Fruit fly (Drosophila melanogaster): ENCODE data around the gene wts.

wts gene

DNA sequence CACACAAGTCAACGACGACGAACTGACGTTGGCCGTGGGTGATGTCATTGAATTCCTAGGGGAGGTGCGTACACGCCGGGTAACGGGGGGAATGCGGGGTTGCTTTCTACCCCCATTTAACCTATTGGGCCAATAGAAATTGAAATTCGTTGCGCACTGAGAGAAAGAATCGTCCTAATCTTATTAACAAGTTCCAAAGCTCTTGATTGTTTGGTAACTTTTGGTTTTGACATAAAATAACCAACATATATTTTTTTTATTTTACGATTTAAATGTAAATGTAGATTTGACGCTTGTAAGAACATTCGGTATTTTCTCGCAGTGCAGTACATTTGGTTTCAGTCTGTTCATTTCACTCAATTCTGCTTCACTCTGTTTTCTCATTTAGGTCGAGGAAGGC is 10.8 kb upstream of the wts start (continued):
- no peak for TF ChIP-seq CG7963 (GFP tag; IDR thresholded peaks at IDR 0.05; ENCODE audit: partially characterized antibody)
- TF ChIP-seq h (optimal IDR thresholded peaks at IDR 0.05) = no peak
- peak; percentile 48; the same call in 1 of the 3 replicates for TF ChIP-seq gce (GFP tag; IDR thresholded peaks at IDR 0.05)
- TF ChIP-seq chm (GFP tag; IDR thresholded peaks at IDR 0.05) = peak; percentile 69
- TF ChIP-seq gcm (GFP tag; optimal IDR thresholded peaks at IDR 0.05) = peak; percentile 89
- peak; percentile 10; the same call in 1 of the 2 replicates for TF ChIP-seq CG43689 (GFP tag; IDR thresholded peaks at IDR 0.05)
- peak; percentile 67 for TF ChIP-seq HLH3B (GFP tag; IDR thresholded peaks at IDR 0.05)
- no peak for TF ChIP-seq CG7271 (tag; optimal IDR thresholded peaks at IDR 0.05)
- peak; percentile 56 for TF ChIP-seq CG4328 (GFP tag; optimal IDR thresholded peaks at IDR 0.05)
- 0 out of 2 replicates have a peak, but pooled peaks have one; percentile 22 for TF ChIP-seq ro (GFP tag; IDR thresholded peaks at IDR 0.05)
- TF ChIP-seq CG15269 (tag; optimal IDR thresholded peaks at IDR 0.05) = peak; percentile 88
- TF ChIP-seq B-H1 (GFP tag; IDR thresholded peaks at IDR 0.05) = peak; percentile 74; the same call in 2 of the 3 replicates
- peak; percentile 91 for TF ChIP-seq az2 (GFP tag; optimal IDR thresholded peaks at IDR 0.05)
- TF ChIP-seq CG17385 (GFP tag; optimal IDR thresholded peaks at IDR 0.05) = peak; percentile 86
- peak; percentile 80 for TF ChIP-seq CG10209 (GFP tag; optimal IDR thresholded peaks at IDR 0.05)
- TF ChIP-seq tap (tag; optimal IDR thresholded peaks at IDR 0.05) = peak; percentile 84
- peak; percentile 70 for TF ChIP-seq Bdp1 (GFP tag; optimal IDR thresholded peaks at IDR 0.05)
- peak; percentile 74 for TF ChIP-seq pho (GFP tag; optimal IDR thresholded peaks at IDR 0.05)
- peak; percentile 64 for TF ChIP-seq CG13123 (GFP tag; optimal IDR thresholded peaks at IDR 0.05)
- no peak for TF ChIP-seq Dfd (GFP tag; optimal IDR thresholded peaks at IDR 0.05)
- 0 out of 2 replicates have a peak, but pooled peaks have one; percentile 14 for TF ChIP-seq Drgx (GFP tag; IDR thresholded peaks at IDR 0.05)
- peak; percentile 91 for TF ChIP-seq Sox102F (GFP tag; optimal IDR thresholded peaks at IDR 0.05)
- peak; percentile 83 for TF ChIP-seq HHEX (GFP tag; optimal IDR thresholded peaks at IDR 0.05)
- TF ChIP-seq Fer1 (GFP tag; optimal IDR thresholded peaks at IDR 0.05) = peak; percentile 80
- TF ChIP-seq CG18764 (GFP tag; optimal IDR thresholded peaks at IDR 0.05) = peak; percentile 70
- peak; percentile 74 for TF ChIP-seq jumu (GFP tag; optimal IDR thresholded peaks at IDR 0.05)
- no peak for TF ChIP-seq GATAe (GFP tag; conservative IDR thresholded peaks at IDR 0.05)
- peak; percentile 68 for TF ChIP-seq sob (GFP tag; IDR thresholded peaks at IDR 0.05)
- peak; percentile 73 for TF ChIP-seq CG2875 (GFP tag; optimal IDR thresholded peaks at IDR 0.05)
- TF ChIP-seq kah (GFP tag; optimal IDR thresholded peaks at IDR 0.05) = peak; percentile 28
- TF ChIP-seq CG10565 (GFP tag; optimal IDR thresholded peaks at IDR 0.05) = no peak
- peak; percentile 83 for TF ChIP-seq CG10267 (tag; optimal IDR thresholded peaks at IDR 0.05)
- peak; percentile 92 for TF ChIP-seq gsb-n (tag; optimal IDR thresholded peaks at IDR 0.05)
- TF ChIP-seq CG12659 (GFP tag; optimal IDR thresholded peaks at IDR 0.05) = peak; percentile 86
- TF ChIP-seq CG17328 (GFP tag; IDR thresholded peaks at IDR 0.05) = peak; percentile 88
- TF ChIP-seq CG17912 (GFP tag; optimal IDR thresholded peaks at IDR 0.05) = no peak
- TF ChIP-seq stc (GFP tag; IDR thresholded peaks at IDR 0.05) = peak; percentile 68; the same call in 1 of the 2 replicates
- TF ChIP-seq MESR4 (GFP tag; optimal IDR thresholded peaks at IDR 0.05) = peak; percentile 11
- TF ChIP-seq CG7987 (GFP tag; optimal IDR thresholded peaks at IDR 0.05) = no peak
- peak; percentile 52; the same call in 1 of the 3 replicates for TF ChIP-seq CG2889 (GFP tag; IDR thresholded peaks at IDR 0.05)
- TF ChIP-seq caup (GFP tag; optimal IDR thresholded peaks at IDR 0.05; ENCODE audit: severe bottlenecking) = peak; percentile 73
- TF ChIP-seq Hmx (GFP tag; optimal IDR thresholded peaks at IDR 0.05) = peak; percentile 59
- TF ChIP-seq trh (GFP tag; optimal IDR thresholded peaks at IDR 0.05) = peak; percentile 70
- TF ChIP-seq dmrt99B (tag; optimal IDR thresholded peaks at IDR 0.05) = peak; percentile 89
- no peak for TF ChIP-seq zen2 (GFP tag; IDR thresholded peaks at IDR 0.05; ENCODE audit: partially characterized antibody)
- TF ChIP-seq eyg (GFP tag; optimal IDR thresholded peaks at IDR 0.05) = peak; percentile 45
- TF ChIP-seq toy (GFP tag; IDR thresholded peaks at IDR 0.05) = no peak
- TF ChIP-seq CG17829 (tag; optimal IDR thresholded peaks at IDR 0.05) = peak; percentile 85
- peak; percentile 20 for TF ChIP-seq abd-A (tag; optimal IDR thresholded peaks at IDR 0.05)
- peak; percentile 10 for TF ChIP-seq YL-1 (GFP tag; optimal IDR thresholded peaks at IDR 0.05)
- TF ChIP-seq gcm2 (GFP tag; optimal IDR thresholded peaks at IDR 0.05) = peak; percentile 66

Measured in whole organism, embryonic.